Fruit fly (Drosophila melanogaster) whole organism, embryonic: ENCODE results near the gene Jhbp16.

Experiments
- CG10274 ChIP-seq: fragments of 200-800 bp; sonication (Bioruptor generic); optimal IDR thresholded peaks from 3 replicates; lab custom pipeline; 2017; ENCODE audit warnings: missing biosample characterization, mild to moderate bottlenecking, missing genetic modification characterization
- CG10366 ChIP-seq: fragments of 200-800 bp; sonication (Bioruptor generic); IDR thresholded peaks from 2 replicates; pipeline ENCODE4 v1.3.6; 2022; ENCODE audit warnings: missing biosample characterization, missing genetic modification characterization
- CG11696 ChIP-seq: fragments of 200-800 bp; sonication (Bioruptor generic); IDR thresholded peaks from 2 replicates; pipeline ENCODE4 v1.3.6; 2022; ENCODE audit warnings: missing biosample characterization, missing genetic modification characterization
- CG12219 ChIP-seq: fragments of 200-800 bp; sonication (Bioruptor generic); optimal IDR thresholded peaks from 3 replicates; lab custom pipeline; 2018; ENCODE audit warnings: missing biosample characterization, mild to moderate bottlenecking, missing genetic modification characterization
- CG14860 ChIP-seq: fragments of 200-800 bp; sonication (Bioruptor generic); IDR thresholded peaks from 3 replicates; pipeline ENCODE4 v1.3.6; 2022; ENCODE audit warnings: missing biosample characterization, missing genetic modification characterization; ENCODE audit not compliant: partially characterized antibody
- CG14965 ChIP-seq: fragments of 200-800 bp; sonication (Bioruptor generic); optimal IDR thresholded peaks from 2 replicates; lab custom pipeline; 2016; ENCODE audit warnings: missing biosample characterization, missing genetic modification characterization, borderline replicate concordance
- CG1529 ChIP-seq: fragments of 200-800 bp; sonication (Bioruptor generic); optimal IDR thresholded peaks from 3 replicates; lab custom pipeline; 2018; ENCODE audit warnings: missing biosample characterization, missing genetic modification characterization
- CG17802 ChIP-seq: fragments of 200-800 bp; sonication (Bioruptor generic); optimal IDR thresholded peaks from 2 replicates; lab custom pipeline; 2018; ENCODE audit warnings: missing biosample characterization, mild to moderate bottlenecking, missing genetic modification characterization, moderate library complexity
- CG18764 ChIP-seq: fragments of 200-800 bp; sonication (Bioruptor generic); optimal IDR thresholded peaks from 3 replicates; lab custom pipeline; 2016; ENCODE audit warnings: missing biosample characterization, missing genetic modification characterization
- CG2116 ChIP-seq: fragments of 200-800 bp; sonication (Bioruptor generic); optimal IDR thresholded peaks from 3 replicates; lab custom pipeline; 2018; ENCODE audit warnings: missing biosample characterization, mild to moderate bottlenecking, missing genetic modification characterization
- CG2120 ChIP-seq: fragments of 200-800 bp; sonication (Bioruptor generic); optimal IDR thresholded peaks from 3 replicates; lab custom pipeline; 2016; ENCODE audit warnings: missing biosample characterization, missing genetic modification characterization
- CG30403 ChIP-seq: fragments of 200-800 bp; sonication (Bioruptor generic); optimal IDR thresholded peaks from 3 replicates; lab custom pipeline; 2016; ENCODE audit warnings: missing biosample characterization, missing genetic modification characterization
- CG31388 ChIP-seq: fragments of 200-800 bp; sonication (Bioruptor generic); optimal IDR thresholded peaks from 2 replicates; lab custom pipeline; 2016; ENCODE audit warnings: missing biosample characterization, missing genetic modification characterization
- CG3281 ChIP-seq: fragments of 200-800 bp; sonication (Bioruptor generic); optimal IDR thresholded peaks from 3 replicates; lab custom pipeline; 2017; ENCODE audit warnings: missing biosample characterization, mild to moderate bottlenecking, missing genetic modification characterization
- CG3407 ChIP-seq: fragments of 200-800 bp; sonication (Bioruptor generic); optimal IDR thresholded peaks from 2 replicates; lab custom pipeline; 2018; ENCODE audit warnings: missing biosample characterization, mild to moderate bottlenecking, missing genetic modification characterization
- CG42726 ChIP-seq: fragments of 200-800 bp; sonication (Bioruptor generic); IDR thresholded peaks from 2 replicates; pipeline ENCODE4 v1.3.6; 2022; ENCODE audit warnings: missing biosample characterization, missing genetic modification characterization; ENCODE audit not compliant: partially characterized antibody
- CG4360 ChIP-seq: fragments of 200-800 bp; sonication (Bioruptor generic); IDR thresholded peaks from 2 replicates; pipeline ENCODE4 v1.3.6; 2022; ENCODE audit warnings: missing biosample characterization, missing genetic modification characterization
- CG43689 ChIP-seq: fragments of 200-800 bp; sonication (Bioruptor generic); IDR thresholded peaks from 2 replicates; pipeline ENCODE4 v1.3.6; 2022; ENCODE audit warnings: missing biosample characterization, missing genetic modification characterization
- CG4404 ChIP-seq: fragments of 200-800 bp; sonication (Bioruptor generic); IDR thresholded peaks from 2 replicates; pipeline ENCODE4 v1.3.6; 2022; ENCODE audit warnings: missing biosample characterization, missing genetic modification characterization
- CG5180 ChIP-seq: fragments of 200-800 bp; sonication (Bioruptor generic); optimal IDR thresholded peaks from 3 replicates; lab custom pipeline; 2017; ENCODE audit warnings: missing biosample characterization, missing genetic modification characterization, mild to moderate bottlenecking, moderate library complexity, missing genetic modification reagents
- CG6689 ChIP-seq: fragments of 200-800 bp; sonication (Bioruptor generic); IDR thresholded peaks from 2 replicates; pipeline ENCODE4 v1.3.6; 2022; ENCODE audit warnings: missing biosample characterization, missing genetic modification characterization
- CG7372 ChIP-seq: fragments of 200-800 bp; sonication (Bioruptor generic); IDR thresholded peaks from 2 replicates; pipeline ENCODE4 v1.3.6; 2022; ENCODE audit warnings: missing biosample characterization, missing genetic modification characterization
- D ChIP-seq, 2 experiments: fragments of 200-800 bp in 1 of 2; fragments of >200 bp in 1 of 2; sonication (Bioruptor generic) in 1 of 2; optimal IDR thresholded peaks; 2 replicates in 1 of 2; 3 replicates in 1 of 2; lab custom pipeline; 2017; ENCODE audit warnings: mild to moderate bottlenecking in 1 of 2, missing biosample characterization in 1 of 2, missing genetic modification characterization in 1 of 2, missing genetic modification reagents in 1 of 2
- Dfd ChIP-seq, 2 experiments: fragments of >200 bp; optimal IDR thresholded peaks; 2 replicates each; lab custom pipeline; 2017; ENCODE audit warnings: missing biosample characterization in 2 of 2, missing genetic modification characterization in 2 of 2
- Dp ChIP-seq: fragments of 200-800 bp; sonication (Bioruptor generic); optimal IDR thresholded peaks from 2 replicates; lab custom pipeline; 2018; ENCODE audit warnings: missing biosample characterization, mild to moderate bottlenecking, missing genetic modification characterization, moderate library complexity
- Dref ChIP-seq: fragments of 200-800 bp; sonication (Bioruptor generic); IDR thresholded peaks from 2 replicates; pipeline ENCODE4 v1.3.6; 2022; ENCODE audit warnings: missing biosample characterization, missing genetic modification characterization
- HLH3B ChIP-seq: fragments of 200-800 bp; sonication (Bioruptor generic); IDR thresholded peaks from 2 replicates; pipeline ENCODE4 v1.3.6; 2022; ENCODE audit warnings: missing biosample characterization, missing genetic modification characterization
- HLH54F ChIP-seq: fragments of 200-800 bp; sonication (Bioruptor generic); optimal IDR thresholded peaks from 3 replicates; lab custom pipeline; 2016; ENCODE audit warnings: missing biosample characterization, missing genetic modification characterization
- Lpt ChIP-seq: fragments of >200 bp; optimal IDR thresholded peaks from 2 replicates; lab custom pipeline; 2018; ENCODE audit warnings: missing biosample characterization, missing genetic modification characterization
- MBD-R2 ChIP-seq: fragments of 200-800 bp; sonication (Bioruptor generic); IDR thresholded peaks from 2 replicates; pipeline ENCODE4 v1.3.6; 2022; ENCODE audit warnings: missing biosample characterization, missing genetic modification characterization
- Mad ChIP-seq: fragments of 200-800 bp; sonication (Bioruptor generic); optimal IDR thresholded peaks from 2 replicates; lab custom pipeline; 2016; ENCODE audit warnings: missing biosample characterization, missing genetic modification characterization
- NC2β ChIP-seq: fragments of 200-800 bp; sonication (Bioruptor generic); optimal IDR thresholded peaks from 2 replicates; lab custom pipeline; 2016; ENCODE audit warnings: missing biosample characterization, missing genetic modification characterization
- Pdp1 ChIP-seq, 2 experiments: fragments of 200-800 bp; sonication (Bioruptor generic); optimal IDR thresholded peaks; 3 replicates each; lab custom pipeline; 2016; ENCODE audit warnings: missing biosample characterization in 2 of 2, missing genetic modification characterization in 2 of 2, mild to moderate bottlenecking in 1 of 2, moderate library complexity in 1 of 2
- Sox102F ChIP-seq: fragments of 200-800 bp; sonication (Bioruptor generic); optimal IDR thresholded peaks from 2 replicates; lab custom pipeline; 2018; ENCODE audit warnings: missing biosample characterization, mild to moderate bottlenecking, missing genetic modification characterization, moderate library complexity
- YL-1 ChIP-seq: fragments of 200-800 bp; sonication (Bioruptor generic); optimal IDR thresholded peaks from 3 replicates; lab custom pipeline; 2017; ENCODE audit warnings: missing biosample characterization, mild to moderate bottlenecking, missing genetic modification characterization
- amos ChIP-seq: fragments of 200-800 bp; sonication (Bioruptor generic); IDR thresholded peaks from 2 replicates; pipeline ENCODE4 v1.3.6; 2022; ENCODE audit warnings: missing biosample characterization, missing genetic modification characterization; ENCODE audit not compliant: partially characterized antibody
- az2 ChIP-seq: fragments of 200-800 bp; sonication (Bioruptor generic); optimal IDR thresholded peaks from 3 replicates; lab custom pipeline; 2016; ENCODE audit warnings: missing biosample characterization, missing genetic modification characterization
- crp ChIP-seq, 2 experiments: fragments of 200-800 bp; sonication (Bioruptor generic); optimal IDR thresholded peaks; 2 replicates in 1 of 2; 3 replicates in 1 of 2; lab custom pipeline; 2017; ENCODE audit warnings: missing biosample characterization in 2 of 2, missing genetic modification characterization in 2 of 2, mild to moderate bottlenecking in 1 of 2, moderate library complexity in 1 of 2
- cwo ChIP-seq: fragments of 200-800 bp; sonication (Bioruptor generic); optimal IDR thresholded peaks from 3 replicates; lab custom pipeline; 2017; ENCODE audit warnings: missing biosample characterization, missing genetic modification characterization, mild to moderate bottlenecking, moderate library complexity, missing genetic modification reagents
- disco-r ChIP-seq: fragments of 200-800 bp; sonication (Bioruptor generic); optimal IDR thresholded peaks from 2 replicates; lab custom pipeline; 2016; ENCODE audit warnings: missing biosample characterization, missing genetic modification characterization
- ewg ChIP-seq: fragments of 200-800 bp; sonication (Bioruptor generic); optimal IDR thresholded peaks from 3 replicates; lab custom pipeline; 2017; ENCODE audit warnings: mild to moderate bottlenecking, missing biosample characterization, missing genetic modification reagents, missing genetic modification characterization
- fru ChIP-seq: fragments of >200 bp; optimal IDR thresholded peaks from 2 replicates; lab custom pipeline; 2017
- ham ChIP-seq: fragments of 200-800 bp; sonication (Bioruptor generic); IDR thresholded peaks from 2 replicates; pipeline ENCODE4 v1.3.6; 2022; ENCODE audit warnings: missing biosample characterization, missing genetic modification characterization
- lbe ChIP-seq: fragments of 200-800 bp; sonication (Bioruptor generic); optimal IDR thresholded peaks from 2 replicates; lab custom pipeline; 2016; ENCODE audit warnings: missing biosample characterization, mild to moderate bottlenecking, missing genetic modification characterization
- lilli ChIP-seq: fragments of 200-800 bp; sonication (Bioruptor generic); optimal IDR thresholded peaks from 3 replicates; lab custom pipeline; 2016; ENCODE audit warnings: missing biosample characterization, missing genetic modification characterization
- org-1 ChIP-seq: fragments of 200-800 bp; sonication (Bioruptor generic); optimal IDR thresholded peaks from 2 replicates; lab custom pipeline; 2017; ENCODE audit warnings: missing biosample characterization, missing genetic modification characterization
- slou ChIP-seq: fragments of 200-800 bp; sonication (Bioruptor generic); optimal IDR thresholded peaks from 3 replicates; lab custom pipeline; 2016; ENCODE audit warnings: missing biosample characterization, missing genetic modification characterization
- slp2 ChIP-seq: fragments of 200-800 bp; sonication (Bioruptor generic); optimal IDR thresholded peaks from 2 replicates; lab custom pipeline; 2016; ENCODE audit warnings: missing biosample characterization, missing genetic modification characterization
- twi ChIP-seq: fragments of 200-800 bp; optimal IDR thresholded peaks from 2 replicates; lab custom pipeline; 2019; ENCODE audit warnings: missing biosample characterization, mild to moderate bottlenecking, missing genetic modification characterization, moderate library complexity

The Jhbp16 gene

DNA sequence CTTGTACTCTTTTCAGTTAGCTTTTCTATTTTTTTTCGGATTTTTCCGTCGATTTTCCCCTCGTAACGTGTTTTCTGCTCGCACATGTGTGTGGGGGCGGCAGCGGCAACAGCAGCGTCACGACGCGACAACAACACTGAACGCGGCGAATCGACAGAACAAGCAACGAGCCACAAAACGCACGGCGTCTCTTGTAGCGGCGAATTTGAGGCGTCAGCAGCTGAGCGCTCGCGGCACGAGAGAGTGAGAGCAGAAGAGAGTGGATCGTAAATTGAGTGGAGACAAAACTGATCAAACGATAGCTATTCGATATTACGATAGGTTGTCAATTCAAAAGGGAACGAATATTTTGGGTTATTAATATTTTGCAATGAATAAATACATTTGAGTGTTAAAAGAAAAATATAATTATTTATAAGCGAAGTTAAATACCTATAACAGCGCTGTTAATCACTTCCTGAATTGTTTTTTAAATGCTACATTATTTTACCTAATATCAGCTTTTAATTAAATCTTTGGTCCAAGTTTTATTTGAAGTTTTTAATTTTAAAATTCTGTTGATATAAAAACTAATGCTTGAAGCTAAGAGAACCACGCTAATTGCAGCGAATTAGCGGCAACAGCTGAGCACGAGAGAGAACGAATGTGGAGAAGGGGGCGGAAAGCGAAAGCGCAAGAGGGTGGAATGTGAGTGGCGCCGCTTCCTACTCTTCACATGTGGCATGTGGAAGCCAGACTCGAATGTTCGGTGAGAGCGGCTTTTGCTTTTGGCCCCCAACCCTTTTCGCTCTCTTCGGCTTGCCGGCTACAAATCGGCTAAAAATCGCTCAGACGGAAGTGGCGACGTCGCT lies 31.0 kb upstream of the Jhbp16 start (continued):
- peak in 1 of 2 experiments; percentile 52 for TF ChIP-seq crp (GFP tag; optimal IDR thresholded peaks at IDR 0.05; lab: Kevin White, UChicago)
- TF ChIP-seq CG2116 (GFP tag; lab: Kevin White, UChicago) = no peak
- TF ChIP-seq CG14860 = no peak
- TF ChIP-seq CG3281 (GFP tag; lab: Kevin White, UChicago) = no peak
- no peak for TF ChIP-seq disco-r (GFP tag; lab: Kevin White, UChicago)
- TF ChIP-seq CG4404 (GFP tag; lab: Robert Waterston, UW) = no peak
- TF ChIP-seq ham (GFP tag; lab: Robert Waterston, UW) = no peak
- no peak for TF ChIP-seq YL-1 (GFP tag; lab: Kevin White, UChicago)
- TF ChIP-seq org-1 (GFP tag; lab: Kevin White, UChicago) = no peak
- TF ChIP-seq CG10366 (GFP tag; lab: Robert Waterston, UW) = no peak
- TF ChIP-seq CG30403 (GFP tag; lab: Kevin White, UChicago) = peak; percentile 62
- peak; percentile 52 for TF ChIP-seq CG1529 (GFP tag; lab: Kevin White, UChicago)
- no peak for TF ChIP-seq CG6689 (GFP tag; lab: Robert Waterston, UW)
- TF ChIP-seq CG11696 (GFP tag; lab: Robert Waterston, UW) = no peak
- TF ChIP-seq CG42726 (GFP tag; lab: Robert Waterston, UW) = no peak
- no peak for TF ChIP-seq NC2β (GFP tag; lab: Kevin White, UChicago)
- TF ChIP-seq MBD-R2 (GFP tag; lab: Robert Waterston, UW) = no peak
- TF ChIP-seq CG14965 (GFP tag; lab: Kevin White, UChicago) = no peak
- TF ChIP-seq CG2120 = peak; percentile 27
- TF ChIP-seq twi (tag; lab: Kevin White, UChicago) = no peak
- TF ChIP-seq amos (GFP tag; lab: Robert Waterston, UW) = no peak
- TF ChIP-seq CG31388 (GFP tag; lab: Kevin White, UChicago) = no peak
- TF ChIP-seq ewg (GFP tag; lab: Kevin White, UChicago) = no peak
- peak; percentile 13 for TF ChIP-seq cwo (GFP tag; lab: Kevin White, UChicago)
- no peak for TF ChIP-seq CG5180 (GFP tag; lab: Kevin White, UChicago)
- no peak for TF ChIP-seq Dp
- TF ChIP-seq slp2 (GFP tag; lab: Kevin White, UChicago) = no peak
- peak; percentile 74 for TF ChIP-seq Sox102F (GFP tag; lab: Kevin White, UChicago)
- TF ChIP-seq CG4360 (GFP tag; lab: Robert Waterston, UW) = no peak
- TF ChIP-seq CG17802 = no peak
- no peak for TF ChIP-seq CG12219 (GFP tag; lab: Kevin White, UChicago)
- TF ChIP-seq CG43689 (GFP tag; lab: Robert Waterston, UW) = no peak
- no peak for TF ChIP-seq CG7372 (GFP tag; lab: Robert Waterston, UW)
- TF ChIP-seq CG10274 (GFP tag; lab: Kevin White, UChicago) = no peak
- TF ChIP-seq Mad = no peak
- TF ChIP-seq az2 = peak; percentile 46
- TF ChIP-seq Pdp1 (GFP tag; optimal IDR thresholded peaks at IDR 0.05; lab: Kevin White, UChicago) = no peak
- TF ChIP-seq Lpt = no peak
- no peak for TF ChIP-seq slou (GFP tag; lab: Kevin White, UChicago)
- TF ChIP-seq Dref (GFP tag; lab: Robert Waterston, UW) = no peak
- no peak for TF ChIP-seq D (optimal IDR thresholded peaks at IDR 0.05; lab: Kevin White, UChicago)
- peak; percentile 29 for TF ChIP-seq D (GFP tag; optimal IDR thresholded peaks at IDR 0.05; lab: Kevin White, UChicago)
- no peak for TF ChIP-seq HLH54F
- TF ChIP-seq lbe = peak; percentile 68
- TF ChIP-seq CG3407 = no peak
- TF ChIP-seq Dfd (GFP tag; optimal IDR thresholded peaks at IDR 0.05; lab: Kevin White, UChicago) = no peak
- no peak for TF ChIP-seq HLH3B (GFP tag; lab: Robert Waterston, UW)
- TF ChIP-seq fru (lab: Kevin White, UChicago) = no peak
- peak; percentile 39 for TF ChIP-seq lilli (GFP tag; lab: Kevin White, UChicago)
- TF ChIP-seq CG18764 = peak; percentile 8
